Worm (Caenorhabditis elegans): ENCODE data around the gene fbxb-50.
"Not testable (repeated sequence)": the region's sequence is repeated elsewhere in the genome, so short reads cannot be mapped to it uniquely, and the experiment has no call there.

DNA sequence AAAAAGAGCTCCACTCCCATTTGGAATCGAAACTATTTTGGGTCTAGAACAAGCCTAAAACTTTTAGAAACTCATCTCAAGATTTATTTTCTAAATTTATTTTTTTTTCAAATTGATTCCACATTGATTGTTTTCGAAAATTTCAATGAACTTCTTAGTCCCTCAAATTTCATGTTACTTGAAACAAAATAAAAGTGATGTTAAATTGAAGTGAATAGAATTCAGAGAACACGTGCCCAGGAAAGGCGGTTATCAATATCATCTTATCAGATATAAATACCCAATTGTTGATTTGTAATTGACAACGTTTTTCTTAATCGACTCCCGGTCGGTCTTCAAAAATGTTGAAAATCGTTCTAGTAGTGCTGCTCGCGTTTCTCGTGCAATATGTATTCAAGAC lies 15.6 kb upstream of the fbxb-50 start, which contains the start of gene poml-4:
- TF ChIP-seq him-1, dao-5, W03F9.2 (tag; optimal IDR thresholded peaks at IDR 0.05): not testable (repeated sequence)

Measured in whole organism, L4/young adult.